Fruit fly (Drosophila melanogaster) whole organism, prepupa: ENCODE results near the gene Blos2.
A peak's percentile ranks its signal among the peaks of the same experiment; 100 is the strongest.

Experiments used
- Blimp-1 ChIP-seq: fragments of 200-800 bp; sonication (Bioruptor generic); optimal IDR thresholded peaks from 3 replicates; lab custom pipeline; 2017; ENCODE audit warnings: missing biosample characterization, missing genetic modification characterization, mild to moderate bottlenecking, moderate library complexity, missing genetic modification reagents
- CG10631 ChIP-seq: fragments of 200-800 bp; sonication (Bioruptor generic); optimal IDR thresholded peaks from 2 replicates; lab custom pipeline; 2016; ENCODE audit warnings: missing biosample characterization, missing genetic modification characterization
- CG3032 ChIP-seq: fragments of 200-800 bp; optimal IDR thresholded peaks from 2 replicates; lab custom pipeline; 2019; ENCODE audit warnings: missing biosample characterization, mild to moderate bottlenecking, missing genetic modification characterization, moderate library complexity
- CG34406 ChIP-seq: fragments of 200-800 bp; sonication (Bioruptor generic); optimal IDR thresholded peaks from 3 replicates; lab custom pipeline; 2016; ENCODE audit warnings: missing biosample characterization, missing genetic modification characterization
- CG6276 ChIP-seq: fragments of 200-800 bp; sonication (Bioruptor generic); optimal IDR thresholded peaks from 2 replicates; lab custom pipeline; 2017; ENCODE audit warnings: missing biosample characterization, mild to moderate bottlenecking, missing genetic modification characterization
- CG6792 ChIP-seq: fragments of 200-800 bp; sonication (Bioruptor generic); optimal IDR thresholded peaks from 3 replicates; lab custom pipeline; 2016; ENCODE audit warnings: missing biosample characterization, missing genetic modification characterization
- CG8119 ChIP-seq: fragments of 200-800 bp; sonication (Bioruptor generic); IDR thresholded peaks from 3 replicates; pipeline ENCODE4 v1.3.6; 2022; ENCODE audit warnings: missing biosample characterization, missing genetic modification characterization
- Hr4 ChIP-seq: fragments of 200-800 bp; sonication (Bioruptor generic); optimal IDR thresholded peaks from 3 replicates; lab custom pipeline; 2016; ENCODE audit warnings: missing biosample characterization, missing genetic modification characterization
- Sox15 ChIP-seq: fragments of 200-800 bp; sonication (Bioruptor generic); optimal IDR thresholded peaks from 3 replicates; lab custom pipeline; 2016; ENCODE audit warnings: missing biosample characterization, missing genetic modification characterization
- topi ChIP-seq: fragments of 200-800 bp; sonication (Bioruptor generic); optimal IDR thresholded peaks from 3 replicates; lab custom pipeline; 2016; ENCODE audit warnings: missing biosample characterization, missing genetic modification characterization

DNA sequence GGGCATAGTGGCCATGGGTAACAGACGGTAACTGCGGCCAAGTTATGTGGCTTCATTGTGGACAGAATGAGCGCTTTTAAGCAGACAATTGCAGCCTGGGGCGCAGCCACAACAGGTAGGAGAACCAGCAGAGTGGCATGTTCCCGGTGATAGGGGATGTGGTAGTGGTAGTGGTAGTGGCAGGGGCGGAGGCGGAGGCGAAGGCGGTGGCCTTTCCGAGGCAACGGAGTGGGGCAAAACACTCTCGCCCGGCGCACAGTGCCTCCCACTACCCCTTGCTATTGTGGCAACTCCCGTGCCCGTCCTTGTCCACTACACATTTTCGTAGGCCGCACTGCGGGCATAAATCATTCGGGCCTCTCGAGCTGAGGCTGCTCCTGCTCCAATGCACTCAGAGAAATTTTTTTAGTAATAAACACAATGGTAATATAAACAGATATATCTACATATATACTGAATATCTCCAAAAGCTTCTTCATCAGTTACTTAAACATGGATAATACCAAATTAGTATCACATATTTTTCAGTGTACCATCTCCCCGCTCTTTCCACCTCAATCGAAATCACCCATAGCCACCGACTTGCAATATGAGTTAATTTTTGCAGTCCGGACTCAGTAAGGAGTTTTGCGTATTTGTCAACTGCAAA is 27.9 kb upstream of the Blos2 start:
- peak; percentile 41 for TF ChIP-seq Sox15 (GFP tag; lab: Kevin White, UChicago)
- TF ChIP-seq topi (GFP tag; lab: Kevin White, UChicago), result peak; percentile 76
- TF ChIP-seq CG8119 (GFP tag; lab: Robert Waterston, UW), result peak; percentile 88
- peak; percentile 89 for TF ChIP-seq Hr4 (GFP tag; lab: Kevin White, UChicago)
- TF ChIP-seq CG6792 (GFP tag; lab: Kevin White, UChicago), result peak; percentile 59
- peak; percentile 80 for TF ChIP-seq CG10631 (GFP tag; lab: Kevin White, UChicago)
- peak; percentile 70 for TF ChIP-seq Blimp-1 (GFP tag; lab: Kevin White, UChicago)
- peak; percentile 76 for TF ChIP-seq CG6276 (GFP tag; lab: Kevin White, UChicago)
- peak; percentile 79 for TF ChIP-seq CG3032 (tag; lab: Kevin White, UChicago)
- TF ChIP-seq CG34406 (GFP tag; lab: Kevin White, UChicago), result peak; percentile 60
